Fruit fly (Drosophila melanogaster): ENCODE data around the gene nac.

nac gene

DNA sequence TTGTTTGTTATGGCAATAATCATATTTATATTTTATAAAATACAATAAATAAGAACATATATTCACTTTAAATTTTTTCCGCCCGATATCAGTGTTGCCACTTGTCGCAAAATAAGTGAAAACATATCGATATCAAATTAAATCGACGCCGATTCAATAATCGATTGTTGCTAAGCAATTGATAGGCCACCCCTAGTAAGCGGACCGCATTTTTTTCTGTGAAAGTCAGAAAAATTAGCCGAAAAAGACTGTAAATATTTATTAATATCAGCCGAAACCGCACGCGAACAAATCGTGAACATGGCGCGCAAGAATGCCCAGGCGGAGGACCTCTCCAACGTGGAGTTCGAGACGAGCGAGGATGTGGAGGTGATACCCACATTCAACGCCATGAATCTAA is 9.2 kb upstream of the nac start, which contains the start of gene CG7483 (continued):
- TF ChIP-seq CG17802 (tag; optimal IDR thresholded peaks at IDR 0.05) (no peak), NK7.1 (GFP tag; optimal IDR thresholded peaks at IDR 0.05) (no peak), toy (GFP tag; IDR thresholded peaks at IDR 0.05) (no peak), CG2202 (tag; optimal IDR thresholded peaks at IDR 0.05) (no peak), CG10979 (tag; optimal IDR thresholded peaks at IDR 0.05) (no peak), Fer1 (GFP tag; optimal IDR thresholded peaks at IDR 0.05) (peak; percentile 26), onecut (GFP tag; IDR thresholded peaks at IDR 0.05) (no peak), dmrt11E (tag; optimal IDR thresholded peaks at IDR 0.05) (no peak), CG17359 (tag; optimal IDR thresholded peaks at IDR 0.05) (no peak), Ets65A (GFP tag) (no peak), abd-A (tag; optimal IDR thresholded peaks at IDR 0.05) (no peak), CG14710 (tag; optimal IDR thresholded peaks at IDR 0.05) (peak; percentile 55)

DNA sequence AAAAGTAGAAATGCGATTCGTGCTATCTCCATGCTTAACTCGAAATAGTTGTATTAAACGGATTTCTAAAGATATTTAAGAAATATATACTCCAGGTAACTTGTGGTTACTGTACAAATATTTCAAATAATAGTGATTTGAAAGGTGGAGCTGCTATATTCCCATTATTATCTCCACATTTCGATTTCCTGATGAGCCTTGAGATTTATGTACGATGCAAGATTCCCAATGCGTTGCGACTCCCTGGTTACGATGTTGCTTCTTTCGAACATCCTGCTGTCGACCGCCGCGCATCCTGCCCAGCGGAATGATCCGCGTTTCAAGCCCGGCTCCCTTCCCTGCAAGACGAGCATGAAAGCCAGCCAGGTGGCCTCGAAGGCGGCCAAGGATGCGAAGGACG is 8.2 kb upstream of the nac start, which contains the start of the genes CG11694 and CG11698:
CG11694 (minus strand) TSS at position 101 of the 400 bp plus-strand sequence.
CG11698 (plus strand) TSS at position 152 of the 400 bp plus-strand sequence.
- TF ChIP-seq CrebB (tag; optimal IDR thresholded peaks at IDR 0.05): no peak
- no peak for TF ChIP-seq CG2116 (GFP tag; optimal IDR thresholded peaks at IDR 0.05)
- no peak for TF ChIP-seq Hmx (GFP tag; optimal IDR thresholded peaks at IDR 0.05)
- no peak for TF ChIP-seq vfl (GFP tag; optimal IDR thresholded peaks at IDR 0.05)
- no peak for TF ChIP-seq dm (GFP tag; optimal IDR thresholded peaks at IDR 0.05)
- TF ChIP-seq insv (GFP tag; optimal IDR thresholded peaks at IDR 0.05): no peak
- TF ChIP-seq sens (GFP tag): peak; percentile 52

DNA sequence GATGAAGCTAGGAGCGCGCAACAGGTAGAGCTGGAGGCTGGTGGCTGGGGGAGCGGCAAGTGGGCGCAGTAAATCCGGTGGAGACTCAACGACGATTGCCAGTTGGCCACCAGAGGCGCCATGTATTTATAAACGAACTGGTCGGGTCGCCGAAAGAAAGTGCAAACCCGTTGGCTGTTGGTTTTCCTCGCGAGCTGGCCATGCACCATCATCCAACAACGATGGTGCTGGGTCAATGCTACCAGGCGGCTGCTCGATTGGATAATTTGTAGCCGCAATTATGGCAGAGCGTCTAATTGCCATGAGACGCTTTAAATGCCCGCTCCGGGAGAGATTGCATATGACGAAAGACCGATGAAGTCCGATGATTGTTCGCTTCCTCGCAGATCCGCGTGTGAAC is 6.9 kb upstream of the nac start, which contains the start of gene CG11693:
CG11693 (minus strand) TSS at position 101 of the 400 bp plus-strand sequence.
- peak; percentile 1 for TF ChIP-seq Med (GFP tag)
- TF ChIP-seq Antp (GFP tag; optimal IDR thresholded peaks at IDR 0.05): no peak

DNA sequence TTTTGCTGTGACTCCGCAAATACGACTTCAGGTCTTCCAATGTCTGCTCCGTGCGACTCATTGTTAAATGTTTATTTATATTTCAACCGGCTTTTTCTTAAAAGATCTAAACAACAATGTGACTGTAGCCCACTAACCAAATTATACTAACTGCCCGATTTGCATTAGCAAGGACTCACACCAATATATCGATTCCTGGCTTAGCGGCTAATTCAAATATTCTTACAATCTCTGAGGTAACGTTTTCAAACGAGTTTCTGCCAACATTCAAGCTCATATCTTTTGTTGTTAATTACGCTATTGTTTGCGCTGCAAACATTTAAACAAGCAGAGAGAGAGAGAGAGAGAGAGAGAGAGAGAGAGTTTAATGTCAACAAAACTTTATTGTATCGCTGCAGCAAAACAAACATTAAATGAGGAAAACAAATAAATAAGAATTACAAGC is 4.7 kb upstream of the nac start, which contains the start of gene tex:
tex (minus strand) TSS at position 131 of the 445 bp plus-strand sequence.
- TF ChIP-seq chif (GFP tag; optimal IDR thresholded peaks at IDR 0.05) (peak in 1 of 2 experiments; percentile 14), Chrac-16 (GFP tag; optimal IDR thresholded peaks at IDR 0.05) (no peak), CG9609 (GFP tag; optimal IDR thresholded peaks at IDR 0.05) (no peak), sug (tag; optimal IDR thresholded peaks at IDR 0.05) (no peak), CG11247 (GFP tag; IDR thresholded peaks at IDR 0.05) (no peak), MESR4 (GFP tag; optimal IDR thresholded peaks at IDR 0.05) (peak; percentile 12), CG10979 (tag; optimal IDR thresholded peaks at IDR 0.05) (peak; percentile 31), D (optimal IDR thresholded peaks at IDR 0.05) (no peak), D (GFP tag; optimal IDR thresholded peaks at IDR 0.05) (peak; percentile 62), CG14050 (GFP tag; IDR thresholded peaks at IDR 0.05) (no peak), Trl (optimal IDR thresholded peaks at IDR 0.05) (peak in 1 of 2 experiments; percentile 52), Trl (GFP tag; optimal IDR thresholded peaks at IDR 0.05) (peak; percentile 50), CG3995 (GFP tag; optimal IDR thresholded peaks at IDR 0.05) (no peak), hkb (optimal IDR thresholded peaks at IDR 0.05) (no peak), hkb (GFP tag; IDR thresholded peaks at IDR 0.05) (peak; percentile 37; the same call in 1 of the 2 replicates), CG15514 (GFP tag; optimal IDR thresholded peaks at IDR 0.05) (peak; percentile 56), CG10543 (GFP tag; optimal IDR thresholded peaks at IDR 0.05) (no peak), CG14441 (GFP tag; IDR thresholded peaks at IDR 0.05) (no peak), aop (GFP tag; IDR thresholded peaks at IDR 0.05) (no peak), CG17829 (tag; optimal IDR thresholded peaks at IDR 0.05) (peak; percentile 25), zf30C (GFP tag; optimal IDR thresholded peaks at IDR 0.05) (no peak), CG13424 (tag; optimal IDR thresholded peaks at IDR 0.05) (peak; percentile 4), Elba2 (GFP tag; optimal IDR thresholded peaks at IDR 0.05) (no peak), tgo (GFP tag; IDR thresholded peaks at IDR 0.05) (no peak), Atf3 (GFP tag; optimal IDR thresholded peaks at IDR 0.05) (no peak), Hr3 (GFP tag; optimal IDR thresholded peaks at IDR 0.05) (no peak), Oli (tag; optimal IDR thresholded peaks at IDR 0.05) (no peak), Hr78 (GFP tag; optimal IDR thresholded peaks at IDR 0.05) (peak in 1 of 2 experiments; percentile 1)

Measured in whole organism, embryonic.